Worm (Caenorhabditis elegans) whole organism, midembryonic: Measurements from ENCODE around the gene pitp-1.

Experiments used
- T22C8.4 ChIP-seq: fragments of 200-800 bp; sonication (Bioruptor generic); IDR thresholded peaks from 2 replicates; pipeline ENCODE4 v1.3.6; 2022; ENCODE audit warnings: missing genetic modification characterization, missing compliant biosample characterization
- flt-1 ChIP-seq: fragments of 200-800 bp; sonication (Bioruptor generic); IDR thresholded peaks from 2 replicates; pipeline ENCODE4 v1.3.6; 2022; ENCODE audit warnings: missing genetic modification characterization, missing compliant biosample characterization
- med-1 ChIP-seq: sonication (generic microtip); optimal IDR thresholded peaks from 2 replicates; lab custom pipeline; 2017; ENCODE audit warnings: missing genetic modification characterization, mild to moderate bottlenecking, missing compliant biosample characterization, antibody characterized with exemption, missing genetic modification reagents; ENCODE audit not compliant: insufficient read depth
- ref-1 ChIP-seq: fragments of 200-800 bp; sonication (Bioruptor generic); conservative IDR thresholded peaks from 2 replicates; pipeline ENCODE4 v1.3.6; 2022; ENCODE audit warnings: missing genetic modification reagents, missing genetic modification characterization, missing compliant biosample characterization

ce11 chrIII:3484995-3485394 is 44.6 kb downstream of the pitp-1 start:
- TF ChIP-seq ref-1 (no peak), T22C8.4 (no peak), flt-1 (GFP tag; lab: Robert Waterston, UW) (no peak), med-1 (GFP tag; lab: Kevin White, UChicago) (no peak)
